Fruit fly (Drosophila melanogaster) whole organism, prepupa: ENCODE data around the gene CG3588.

Experiments
- CG1621 ChIP-seq: fragments of 200-800 bp; sonication (Bioruptor generic); optimal IDR thresholded peaks from 3 replicates; lab custom pipeline; 2018; ENCODE audit warnings: missing biosample characterization, mild to moderate bottlenecking, missing genetic modification characterization
- CG3032 ChIP-seq: fragments of 200-800 bp; optimal IDR thresholded peaks from 2 replicates; lab custom pipeline; 2019; ENCODE audit warnings: missing biosample characterization, mild to moderate bottlenecking, missing genetic modification characterization, moderate library complexity
- CG32006 ChIP-seq: fragments of 200-800 bp; sonication (Bioruptor generic); optimal IDR thresholded peaks from 3 replicates; lab custom pipeline; 2017; ENCODE audit warnings: missing biosample characterization, mild to moderate bottlenecking, missing genetic modification characterization
- CG8632 ChIP-seq: fragments of 200-800 bp; sonication (Bioruptor generic); optimal IDR thresholded peaks from 3 replicates; lab custom pipeline; 2016; ENCODE audit warnings: missing biosample characterization, missing genetic modification characterization
- CG9139 ChIP-seq: fragments of 200-800 bp; sonication (Bioruptor generic); optimal IDR thresholded peaks from 3 replicates; lab custom pipeline; 2017; ENCODE audit warnings: missing biosample characterization, mild to moderate bottlenecking, missing genetic modification characterization
- Eip75B ChIP-seq: fragments of 200-800 bp; sonication (Bioruptor generic); optimal IDR thresholded peaks from 3 replicates; lab custom pipeline; 2016; ENCODE audit warnings: missing biosample characterization, missing genetic modification characterization
- Hr38 ChIP-seq: sonication (Bioruptor generic); optimal IDR thresholded peaks from 2 replicates; lab custom pipeline; 2016; ENCODE audit warnings: missing biosample characterization, missing genetic modification characterization
- Sox102F ChIP-seq: fragments of 200-800 bp; sonication (Bioruptor generic); optimal IDR thresholded peaks from 2 replicates; lab custom pipeline; 2016; ENCODE audit warnings: missing biosample characterization, mild to moderate bottlenecking, missing genetic modification characterization
- dac ChIP-seq: fragments of 200-800 bp; sonication (Bioruptor generic); optimal IDR thresholded peaks from 2 replicates; lab custom pipeline; 2017; ENCODE audit warnings: missing biosample characterization, mild to moderate bottlenecking, missing genetic modification characterization
- fd59A ChIP-seq: fragments of 200-800 bp; sonication (Bioruptor generic); optimal IDR thresholded peaks from 2 replicates; lab custom pipeline; 2017; ENCODE audit warnings: missing biosample characterization, mild to moderate bottlenecking, missing genetic modification characterization, missing genetic modification reagents
- spab ChIP-seq: fragments of 200-800 bp; sonication (Bioruptor generic); optimal IDR thresholded peaks from 2 replicates; lab custom pipeline; 2017; ENCODE audit warnings: missing biosample characterization, mild to moderate bottlenecking, missing genetic modification characterization, missing genetic modification reagents
- vri ChIP-seq: fragments of 200-800 bp; sonication (Bioruptor generic); optimal IDR thresholded peaks from 3 replicates; lab custom pipeline; 2016; ENCODE audit warnings: missing biosample characterization, mild to moderate bottlenecking, missing genetic modification characterization

DNA sequence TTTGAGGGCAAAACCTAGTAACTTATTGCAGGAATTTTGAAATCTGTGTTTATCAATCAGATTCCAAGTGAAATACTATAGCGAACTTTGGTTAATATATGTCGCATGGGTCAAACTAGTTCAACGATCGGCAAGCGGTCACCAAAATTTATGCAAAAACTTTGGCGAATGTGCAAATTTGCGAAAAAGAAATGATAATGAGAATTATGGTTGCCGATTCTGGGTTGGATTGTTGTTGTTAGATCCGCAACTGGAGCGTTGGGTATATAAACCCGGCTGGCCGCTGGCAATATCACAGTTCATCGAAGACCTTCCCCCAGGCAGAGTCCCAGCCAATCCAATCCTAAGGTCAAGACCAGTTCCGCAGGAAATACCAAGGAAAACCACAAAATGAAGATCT, 23.5 kb downstream of the CG3588 start, which contains the start of gene CG14422:
- TF ChIP-seq CG1621: no peak
- no peak for TF ChIP-seq CG32006 (GFP tag; lab: Kevin White, UChicago)
- TF ChIP-seq CG3032 (tag; lab: Kevin White, UChicago): no peak
- no peak for TF ChIP-seq vri
- no peak for TF ChIP-seq Sox102F (GFP tag; lab: Kevin White, UChicago)
- no peak for TF ChIP-seq spab (GFP tag; lab: Kevin White, UChicago)
- TF ChIP-seq Hr38 (GFP tag; lab: Kevin White, UChicago): no peak
- TF ChIP-seq CG9139 (GFP tag; lab: Kevin White, UChicago): no peak
- TF ChIP-seq Eip75B (GFP tag; lab: Kevin White, UChicago): no peak
- no peak for TF ChIP-seq dac
- no peak for TF ChIP-seq fd59A (GFP tag; lab: Kevin White, UChicago)
- no peak for TF ChIP-seq CG8632 (GFP tag; lab: Kevin White, UChicago)
